Worm (Caenorhabditis elegans) whole organism, early embryonic: ENCODE measurements around the gene K09C6.7.

Experiments used
- B0310.2 ChIP-seq: sonication (generic microtip); optimal IDR thresholded peaks from 2 replicates; lab custom pipeline; 2016; ENCODE audit warnings: mild to moderate bottlenecking, missing genetic modification characterization, missing compliant biosample characterization
- F13C5.2 ChIP-seq: sonication (generic microtip); optimal IDR thresholded peaks from 2 replicates; lab custom pipeline; 2017; ENCODE audit warnings: mild to moderate bottlenecking, missing genetic modification characterization, inconsistent platforms, missing compliant biosample characterization
- aly-1 ChIP-seq: sonication (generic microtip); optimal IDR thresholded peaks from 2 replicates; lab custom pipeline; 2016; ENCODE audit warnings: missing genetic modification characterization, missing compliant biosample characterization
- ama-1 ChIP-seq: fragments of 150-350 bp; optimal IDR thresholded peaks from 2 replicates; lab custom pipeline; 2014
- ceh-13 ChIP-seq: fragments of 200-800 bp; sonication (Bioruptor generic); optimal IDR thresholded peaks from 2 replicates; lab custom pipeline; 2018; ENCODE audit warnings: mild to moderate bottlenecking, missing genetic modification characterization, missing compliant biosample characterization
- ceh-36 ChIP-seq: sonication (generic microtip); optimal IDR thresholded peaks from 2 replicates; lab custom pipeline; 2016; ENCODE audit warnings: missing genetic modification characterization, inconsistent platforms, missing compliant biosample characterization
- ets-7 ChIP-seq: sonication (generic microtip); optimal IDR thresholded peaks from 2 replicates; lab custom pipeline; 2016; ENCODE audit warnings: missing genotype, missing genetic modification characterization, missing compliant biosample characterization
- flt-1 ChIP-seq: fragments of 200-800 bp; sonication (Bioruptor generic); IDR thresholded peaks from 2 replicates; pipeline ENCODE4 v1.3.6; 2022; ENCODE audit warnings: missing genetic modification characterization, missing compliant biosample characterization
- hmbx-1 ChIP-seq: sonication (generic microtip); optimal IDR thresholded peaks from 2 replicates; lab custom pipeline; 2016; ENCODE audit warnings: mild to moderate bottlenecking, missing genetic modification characterization, missing compliant biosample characterization
- hmg-4 ChIP-seq: fragments of 200-800 bp; sonication (Bioruptor generic); optimal IDR thresholded peaks from 2 replicates; lab custom pipeline; 2018; ENCODE audit warnings: mild to moderate bottlenecking, missing genetic modification characterization, missing compliant biosample characterization
- hnd-1 ChIP-seq: sonication (generic microtip); optimal IDR thresholded peaks from 2 replicates; lab custom pipeline; 2016; ENCODE audit warnings: missing genetic modification characterization, missing compliant biosample characterization
- pes-1 ChIP-seq: fragments of 200-800 bp; sonication (Bioruptor generic); IDR thresholded peaks from 2 replicates; pipeline ENCODE4 v1.3.6; 2022; ENCODE audit warnings: missing genetic modification reagents, missing genetic modification characterization, missing compliant biosample characterization
- scrt-1 ChIP-seq: fragments of 200-800 bp; sonication (Bioruptor generic); IDR thresholded peaks from 2 replicates; pipeline ENCODE4 v1.3.6; 2022; ENCODE audit warnings: missing genetic modification characterization, missing compliant biosample characterization
- sea-1 ChIP-seq: fragments of 200-800 bp; sonication (Bioruptor generic); conservative IDR thresholded peaks from 2 replicates; pipeline ENCODE4 v1.3.6; 2022; ENCODE audit warnings: missing genetic modification characterization, missing compliant biosample characterization
- tbx-11 ChIP-seq: fragments of 200-800 bp; sonication (Bioruptor generic); IDR thresholded peaks from 2 replicates; pipeline ENCODE4 v1.3.6; 2022; ENCODE audit warnings: missing genetic modification characterization, missing compliant biosample characterization
- tbx-37 ChIP-seq: fragments of 200-800 bp; sonication (Bioruptor generic); conservative IDR thresholded peaks from 2 replicates; pipeline ENCODE4 v1.3.6; 2022; ENCODE audit warnings: missing genetic modification reagents, missing genetic modification characterization, missing compliant biosample characterization
- tra-4 ChIP-seq: sonication (generic microtip); optimal IDR thresholded peaks from 2 replicates; lab custom pipeline; 2017; ENCODE audit warnings: missing genetic modification characterization, missing compliant biosample characterization

K09C6.7 gene

ce11 chrV:801555-802060, 37.3 kb downstream of the K09C6.7 start:
- TF ChIP-seq tra-4 (tag; lab: Kevin White, UChicago) (no peak), aly-1 (tag; lab: Kevin White, UChicago) (no peak), tbx-37 (no peak), hmbx-1 (tag; lab: Kevin White, UChicago) (no peak), tbx-11 (GFP tag; lab: Robert Waterston, UW) (no peak), ama-1 (lab: Kevin White, UChicago) (no peak)

- TF ChIP-seq scrt-1: no peak
- TF ChIP-seq flt-1: no peak
- no peak for TF ChIP-seq F13C5.2 (tag; lab: Kevin White, UChicago)
- no peak for TF ChIP-seq tra-4 (tag; lab: Kevin White, UChicago)
- no peak for TF ChIP-seq aly-1 (tag; lab: Kevin White, UChicago)
- TF ChIP-seq ceh-36 (tag; lab: Kevin White, UChicago): no peak
- TF ChIP-seq sea-1 (GFP tag; lab: Robert Waterston, UW): no peak
- no peak for TF ChIP-seq ets-7 (tag; lab: Kevin White, UChicago)
- no peak for TF ChIP-seq ceh-13 (GFP tag; lab: Kevin White, UChicago)
- no peak for TF ChIP-seq B0310.2
- TF ChIP-seq hmg-4: no peak
- no peak for TF ChIP-seq hnd-1 (tag; lab: Kevin White, UChicago)
- no peak for TF ChIP-seq tbx-37
- no peak for TF ChIP-seq tbx-11 (GFP tag; lab: Robert Waterston, UW)
- TF ChIP-seq ama-1 (lab: Kevin White, UChicago): no peak
- no peak for TF ChIP-seq pes-1 (GFP tag; lab: Robert Waterston, UW)
- no peak for TF ChIP-seq hmbx-1 (tag; lab: Kevin White, UChicago)
Measured at ce11 chrV:800271-800670, 38.6 kb downstream of the K09C6.7 start.

DNA sequence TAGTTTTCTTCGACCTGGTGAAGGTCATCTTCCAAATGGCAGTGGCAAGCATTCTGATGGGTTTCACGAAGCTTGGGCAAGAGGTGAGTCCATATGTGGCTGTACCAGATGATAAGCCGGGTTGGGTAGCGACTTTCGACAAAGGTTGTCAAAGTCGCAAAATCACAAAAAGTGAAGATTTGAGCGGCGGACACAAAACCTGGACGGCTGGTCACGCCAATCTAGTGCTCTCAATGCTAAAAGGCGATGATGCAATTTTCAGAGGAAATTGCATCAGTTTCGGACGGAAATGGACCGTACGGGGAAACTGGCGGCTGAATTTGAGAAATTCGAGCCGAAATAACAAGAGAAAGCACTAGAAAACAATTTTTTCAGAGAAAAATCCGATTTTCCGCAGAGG, 41.6 kb downstream of the K09C6.7 start:
- TF ChIP-seq hmbx-1 (tag; lab: Kevin White, UChicago) (no peak), tra-4 (tag; lab: Kevin White, UChicago) (no peak), aly-1 (tag; lab: Kevin White, UChicago) (no peak), tbx-37 (no peak), sea-1 (GFP tag; lab: Robert Waterston, UW) (no peak), ets-7 (tag; lab: Kevin White, UChicago) (no peak), pes-1 (GFP tag; lab: Robert Waterston, UW) (no peak), F13C5.2 (tag; lab: Kevin White, UChicago) (no peak), ceh-13 (GFP tag; lab: Kevin White, UChicago) (no peak), ceh-36 (tag; lab: Kevin White, UChicago) (no peak), tbx-11 (GFP tag; lab: Robert Waterston, UW) (no peak), flt-1 (no peak), scrt-1 (no peak), ama-1 (lab: Kevin White, UChicago) (no peak), B0310.2 (no peak), hmg-4 (no peak)

ce11 chrV:794092-794491, 44.8 kb downstream of the K09C6.7 start:
- no peak for TF ChIP-seq pes-1 (GFP tag; lab: Robert Waterston, UW)
- no peak for TF ChIP-seq ets-7 (tag; lab: Kevin White, UChicago)
- no peak for TF ChIP-seq hnd-1 (tag; lab: Kevin White, UChicago)
- no peak for TF ChIP-seq aly-1 (tag; lab: Kevin White, UChicago)
